Fruit fly (Drosophila melanogaster) whole organism, pupa: ENCODE results near the gene CG14212.

ENCODE experiments used
- CG14655 ChIP-seq: fragments of 200-800 bp; sonication (Bioruptor generic); optimal IDR thresholded peaks from 3 replicates; lab custom pipeline; 2017; ENCODE audit warnings: mild to moderate bottlenecking, missing biosample characterization, missing genetic modification reagents, missing genetic modification characterization
- CG32121 ChIP-seq: fragments of 200-800 bp; sonication (Bioruptor generic); IDR thresholded peaks from 2 replicates; pipeline ENCODE4 v1.3.6; 2022; ENCODE audit warnings: missing biosample characterization, missing genetic modification characterization
- CG8301 ChIP-seq: fragments of 200-800 bp; sonication (Bioruptor generic); optimal IDR thresholded peaks from 2 replicates; lab custom pipeline; 2018; ENCODE audit warnings: missing biosample characterization, mild to moderate bottlenecking, missing genetic modification characterization
- CG9948 ChIP-seq: fragments of 200-800 bp; sonication (Bioruptor generic); optimal IDR thresholded peaks from 2 replicates; lab custom pipeline; 2018; ENCODE audit warnings: missing biosample characterization, mild to moderate bottlenecking, missing genetic modification characterization, moderate library complexity
- Ets98B ChIP-seq: fragments of 200-800 bp; sonication (Bioruptor generic); IDR thresholded peaks from 2 replicates; pipeline ENCODE4 v1.3.6; 2022; ENCODE audit warnings: missing biosample characterization, missing genetic modification characterization
- fd96Ca ChIP-seq: fragments of 200-800 bp; sonication (Bioruptor generic); IDR thresholded peaks from 3 replicates; pipeline ENCODE4 v1.3.6; 2022; ENCODE audit warnings: missing biosample characterization, missing genetic modification characterization
- gl ChIP-seq: fragments of 200-800 bp; sonication (Bioruptor generic); optimal IDR thresholded peaks from 2 replicates; lab custom pipeline; 2018; ENCODE audit warnings: missing biosample characterization, mild to moderate bottlenecking, missing genetic modification characterization
- rn ChIP-seq: fragments of 200-800 bp; sonication (Bioruptor generic); IDR thresholded peaks from 2 replicates; pipeline ENCODE4 v1.3.6; 2022; ENCODE audit warnings: missing biosample characterization, missing genetic modification characterization

DNA sequence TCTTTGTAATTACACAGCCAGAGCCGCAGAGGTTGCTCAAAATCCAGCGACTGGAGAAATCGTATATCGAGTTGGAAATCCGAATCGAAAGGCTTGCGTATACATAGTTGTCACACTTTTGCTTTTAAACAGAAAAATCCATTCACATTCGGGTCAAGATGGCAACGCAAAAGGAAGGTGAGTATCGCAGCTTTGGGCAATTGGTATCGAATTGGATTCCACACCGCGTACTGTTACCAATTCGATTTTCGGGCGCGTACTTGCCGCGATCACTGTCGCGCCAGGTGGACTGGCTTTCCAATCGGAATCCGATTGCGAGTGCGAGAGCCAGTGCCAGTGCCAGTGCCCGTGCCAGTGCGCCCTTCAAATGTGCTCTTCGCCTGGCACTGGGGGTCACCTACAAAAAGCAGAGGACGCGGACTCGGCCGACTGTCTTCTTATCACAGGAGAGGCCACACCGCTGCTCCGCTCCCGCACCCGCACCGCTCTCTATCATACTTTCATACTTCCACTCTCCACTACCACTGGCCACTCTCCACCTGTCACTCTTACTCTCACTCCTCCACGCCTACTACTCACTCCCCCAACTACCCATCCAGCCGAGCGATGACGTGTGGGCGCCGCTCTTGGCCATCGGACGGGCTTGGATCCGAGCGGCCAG, 42.1 kb downstream of the CG14212 start:
- no peak for TF ChIP-seq CG8301 (tag; lab: Kevin White, UChicago)
- TF ChIP-seq fd96Ca (GFP tag; lab: Robert Waterston, UW): no peak
- no peak for TF ChIP-seq CG9948 (tag; lab: Kevin White, UChicago)
- TF ChIP-seq CG14655 (GFP tag; lab: Kevin White, UChicago): no peak
- TF ChIP-seq gl (tag; lab: Kevin White, UChicago): no peak
- no peak for TF ChIP-seq rn (GFP tag; lab: Robert Waterston, UW)
- no peak for TF ChIP-seq Ets98B
- TF ChIP-seq CG32121: no peak
